Worm (Caenorhabditis elegans) whole organism, L4/young adult: ENCODE data around the gene K02A6.1.

Experiments used
- dao-5 ChIP-seq: sonication (generic microtip); optimal IDR thresholded peaks from 2 replicates; lab custom pipeline; 2016; ENCODE audit warnings: missing genotype, missing genetic modification characterization, moderate library complexity, missing compliant biosample characterization
- him-1 ChIP-seq: sonication (generic microtip); optimal IDR thresholded peaks from 2 replicates; lab custom pipeline; 2016; ENCODE audit warnings: missing genotype, missing genetic modification reagents, missing genetic modification characterization, missing compliant biosample characterization

- TF ChIP-seq him-1 (tag; lab: Kevin White, UChicago) (no peak), dao-5 (tag; lab: Kevin White, UChicago) (no peak)
Measured at ce11 chrX:8243116-8243515, 23.6 kb downstream of the K02A6.1 start.
